Worm (Caenorhabditis elegans): ENCODE measurements around the gene C27C12.3.
A peak's percentile ranks its signal among the peaks of the same experiment; 100 is the strongest.

Gene C27C12.3

ce11 chrX:14841030-14841429, 24.6 kb downstream of the C27C12.3 start (continued):
- TF ChIP-seq spr-1 (tag; optimal IDR thresholded peaks at IDR 0.05), result peak; percentile 34
- TF ChIP-seq F44E2.7 (GFP tag; IDR thresholded peaks at IDR 0.05), result no peak
- peak; percentile 75 to 97 for TF ChIP-seq mdl-1 (tag; optimal IDR thresholded peaks at IDR 0.05)
- TF ChIP-seq dmd-6 (GFP tag; IDR thresholded peaks at IDR 0.05), result peak; percentile 85
- no peak for TF ChIP-seq lin-15B (tag; optimal IDR thresholded peaks at IDR 0.05)
- TF ChIP-seq ces-1 (GFP tag; optimal IDR thresholded peaks at IDR 0.05), result peak; percentile 24
- TF ChIP-seq unc-62 (GFP tag; optimal IDR thresholded peaks at IDR 0.05 in 1 of 2), result peak in 1 of 2 experiments; percentile 99
- TF ChIP-seq unc-62 (tag; optimal IDR thresholded peaks at IDR 0.05), result peak; percentile 38
- TF ChIP-seq hlh-11 (tag; optimal IDR thresholded peaks at IDR 0.05), result peak; percentile 93
- TF ChIP-seq attf-4 (tag; optimal IDR thresholded peaks at IDR 0.05), result no peak
- no peak for TF ChIP-seq madf-5 (GFP tag; IDR thresholded peaks at IDR 0.05)
- TF ChIP-seq nhr-41 (GFP tag; IDR thresholded peaks at IDR 0.05), result no peak
- peak; percentile 63 for TF ChIP-seq egl-27 (tag; optimal IDR thresholded peaks at IDR 0.05)
- TF ChIP-seq nhr-6 (tag; optimal IDR thresholded peaks at IDR 0.05), result peak; percentile 75
- TF ChIP-seq ctbp-1 (GFP tag; IDR thresholded peaks at IDR 0.05), result peak; percentile 92
- peak; percentile 67 for TF ChIP-seq nhr-48 (tag; optimal IDR thresholded peaks at IDR 0.05)
- no peak; the same call in 1 of the 2 replicates for TF ChIP-seq lin-29 (GFP tag; IDR thresholded peaks at IDR 0.05)
- TF ChIP-seq daf-12 (tag; optimal IDR thresholded peaks at IDR 0.05), result no peak
- TF ChIP-seq hmg-1.1 (GFP tag; IDR thresholded peaks at IDR 0.05), result peak; percentile 94
- TF ChIP-seq daf-16 (GFP tag; optimal IDR thresholded peaks at IDR 0.05), result peak in 1 of 2 experiments; percentile 64
- peak; percentile 59 for TF ChIP-seq daf-16 (tag; optimal IDR thresholded peaks at IDR 0.05)
- peak in 1 of 2 experiments; percentile 84 for TF ChIP-seq hif-1 (tag; optimal IDR thresholded peaks at IDR 0.05)
- TF ChIP-seq lin-13 (GFP tag; optimal IDR thresholded peaks at IDR 0.05), result peak; percentile 70
- TF ChIP-seq nhr-237 (tag; optimal IDR thresholded peaks at IDR 0.05), result no peak
- TF ChIP-seq zfp-3 (GFP tag; conservative IDR thresholded peaks at IDR 0.05), result no peak
- TF ChIP-seq arid-1 (GFP tag; conservative IDR thresholded peaks at IDR 0.05), result 0 out of 2 replicates have a peak, but pooled peaks have one; percentile 7
- peak; percentile 90 for TF ChIP-seq nhr-28 (tag; optimal IDR thresholded peaks at IDR 0.05)
- TF ChIP-seq mep-1 (tag; optimal IDR thresholded peaks at IDR 0.05), result peak; percentile 94
- TF ChIP-seq nhr-11 (tag; optimal IDR thresholded peaks at IDR 0.05), result peak; percentile 87
- no peak for TF ChIP-seq F49E8.2 (tag; optimal IDR thresholded peaks at IDR 0.05; ENCODE audit: borderline replicate concordance)

- TF ChIP-seq T26A8.4 (GFP tag; IDR thresholded peaks at IDR 0.05) (no peak), ces-1 (GFP tag; optimal IDR thresholded peaks at IDR 0.05) (no peak), php-3 (GFP tag; IDR thresholded peaks at IDR 0.05) (no peak), Y5F2A.4 (GFP tag; optimal IDR thresholded peaks at IDR 0.05) (no peak), fkh-10 (GFP tag; optimal IDR thresholded peaks at IDR 0.05) (no peak), nhr-48 (tag; optimal IDR thresholded peaks at IDR 0.05) (no peak), set-16 (GFP tag; IDR thresholded peaks at IDR 0.05) (no peak), lin-39 (tag; optimal IDR thresholded peaks at IDR 0.05) (no peak), egl-27 (tag; optimal IDR thresholded peaks at IDR 0.05) (no peak), hlh-30 (tag; optimal IDR thresholded peaks at IDR 0.05; ENCODE audit: insufficient read depth) (no peak), ceh-44 (GFP tag; IDR thresholded peaks at IDR 0.05) (no peak), F26F4.8 (GFP tag; conservative IDR thresholded peaks at IDR 0.05) (no peak), nhr-6 (tag; optimal IDR thresholded peaks at IDR 0.05) (no peak), nhr-11 (tag; optimal IDR thresholded peaks at IDR 0.05) (no peak), R02D3.7 (tag; optimal IDR thresholded peaks at IDR 0.05) (no peak), nhr-25 (tag; optimal IDR thresholded peaks at IDR 0.05; ENCODE audit: borderline replicate concordance, insufficient read depth) (no peak), Y48G9A.11 (GFP tag; IDR thresholded peaks at IDR 0.05) (no peak), ztf-7 (tag; optimal IDR thresholded peaks at IDR 0.05) (no peak)
These were observed 27.3 kb downstream of the C27C12.3 start for ce11 chrX:14838339-14838738.

Measured in whole organism, L4 larva.